Worm (Caenorhabditis elegans) whole organism, L4/young adult: ENCODE results near the gene nspd-7.

Experiments
- W03F9.2 ChIP-seq: fragments of 150-350 bp; optimal IDR thresholded peaks from 2 replicates; lab custom pipeline; 2014; ENCODE audit warnings: missing biosample characterization, missing genetic modification characterization
- dao-5 ChIP-seq: sonication (generic microtip); optimal IDR thresholded peaks from 2 replicates; lab custom pipeline; 2016; ENCODE audit warnings: missing genotype, missing genetic modification characterization, moderate library complexity, missing compliant biosample characterization
- him-1 ChIP-seq: sonication (generic microtip); optimal IDR thresholded peaks from 2 replicates; lab custom pipeline; 2016; ENCODE audit warnings: missing genotype, missing genetic modification reagents, missing genetic modification characterization, missing compliant biosample characterization

The nspd-7 gene

DNA sequence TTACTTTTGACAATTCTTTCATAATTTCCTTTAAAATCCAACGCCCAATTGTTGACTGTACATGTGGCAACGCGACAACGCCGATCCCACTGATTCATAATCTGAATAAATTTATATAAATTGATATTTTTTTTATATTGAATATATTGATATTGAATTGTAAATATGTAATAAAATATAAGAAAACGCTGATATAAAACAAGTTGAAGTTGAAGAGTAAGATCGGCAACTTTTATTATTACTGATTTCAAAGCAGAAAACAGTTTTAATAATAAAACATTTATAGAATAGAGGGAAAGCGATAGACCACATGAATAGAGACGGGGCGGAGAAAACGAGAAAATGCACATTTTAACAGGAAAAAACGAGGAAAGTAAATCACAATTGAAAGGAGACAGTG is 49.8 kb downstream of the nspd-7 start, which contains the start of gene qns-1:
TSS of gene qns-1 (minus strand) at position 101 of the 400 bp plus-strand sequence.
- no peak for TF ChIP-seq dao-5 (tag; lab: Kevin White, UChicago)
- no peak for TF ChIP-seq W03F9.2 (tag; lab: Kevin White, UChicago)
- TF ChIP-seq him-1 (tag; lab: Kevin White, UChicago) = no peak
